Fruit fly (Drosophila melanogaster): Measurements from ENCODE around the gene Rac1.

The Rac1 gene

DNA sequence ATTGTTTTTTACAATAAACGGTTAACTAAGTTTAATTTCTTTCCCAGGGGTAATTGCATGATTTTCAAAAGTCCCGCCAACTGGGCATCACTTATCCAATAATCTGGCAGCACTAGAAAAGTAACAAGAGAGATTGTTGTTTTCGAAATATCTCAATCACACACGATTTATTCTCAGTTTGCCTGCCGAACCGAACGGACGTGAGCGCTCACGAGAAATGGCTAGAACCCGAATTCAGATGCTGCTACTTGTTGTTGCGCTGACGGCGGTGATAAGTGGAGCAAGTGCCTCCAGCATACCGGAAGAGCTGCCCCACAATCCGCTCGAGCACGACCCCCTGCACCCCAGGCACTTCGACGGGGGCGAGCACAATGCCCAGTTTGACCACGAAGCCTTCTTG is 4.0 kb downstream of the Rac1 start, which contains the start of gene scf (continued):
- no peak for TF ChIP-seq ind (GFP tag; optimal IDR thresholded peaks at IDR 0.05)
- no peak for TF ChIP-seq PHDP (tag; optimal IDR thresholded peaks at IDR 0.05)
- TF ChIP-seq bbx (GFP tag; IDR thresholded peaks at IDR 0.05; ENCODE audit: partially characterized antibody) = no peak; the same call in 1 of the 2 replicates
- peak; percentile 40 for TF ChIP-seq sug (tag; optimal IDR thresholded peaks at IDR 0.05)
- TF ChIP-seq sens-2 (GFP tag; IDR thresholded peaks at IDR 0.05) = 0 out of 2 replicates have a peak, but pooled peaks have one; percentile 11
- TF ChIP-seq CG11456 (GFP tag; IDR thresholded peaks at IDR 0.05) = peak; percentile 49; the same call in 1 of the 3 replicates
- TF ChIP-seq hb (GFP tag; IDR thresholded peaks at IDR 0.05; ENCODE audit: partially characterized antibody) = no peak
- TF ChIP-seq oc (tag; optimal IDR thresholded peaks at IDR 0.05) = no peak
- 0 out of 3 replicates have a peak, but pooled peaks have one; percentile 27 for TF ChIP-seq CG6791 (GFP tag; IDR thresholded peaks at IDR 0.05; ENCODE audit: partially characterized antibody)
- peak; percentile 38 for TF ChIP-seq nom (GFP tag; optimal IDR thresholded peaks at IDR 0.05)
- TF ChIP-seq Hr39 (optimal IDR thresholded peaks at IDR 0.05) = no peak
- no peak for TF ChIP-seq CG6689 (GFP tag; IDR thresholded peaks at IDR 0.05)
- no peak for TF ChIP-seq Bdp1 (GFP tag; optimal IDR thresholded peaks at IDR 0.05)
- no peak for TF ChIP-seq cas (GFP tag; IDR thresholded peaks at IDR 0.05)
- TF ChIP-seq Dbx (GFP tag; IDR thresholded peaks at IDR 0.05) = no peak
- peak; percentile 40 for TF ChIP-seq BEAF-32 (GFP tag; optimal IDR thresholded peaks at IDR 0.05)
- no peak for TF ChIP-seq CG10274 (GFP tag; optimal IDR thresholded peaks at IDR 0.05)
- TF ChIP-seq Myb (GFP tag; optimal IDR thresholded peaks at IDR 0.05) = peak; percentile 20
- TF ChIP-seq C15 (GFP tag; IDR thresholded peaks at IDR 0.05) = no peak
- TF ChIP-seq nau (GFP tag; optimal IDR thresholded peaks at IDR 0.05) = no peak
- no peak for TF ChIP-seq BtbVII (GFP tag; optimal IDR thresholded peaks at IDR 0.05)
- no peak for TF ChIP-seq Nf-YB (GFP tag; optimal IDR thresholded peaks at IDR 0.05)
- no peak for TF ChIP-seq danr (GFP tag; IDR thresholded peaks at IDR 0.05)
- no peak; the same call in 2 of the 3 replicates for TF ChIP-seq gce (GFP tag; IDR thresholded peaks at IDR 0.05)
- TF ChIP-seq crp (GFP tag; optimal IDR thresholded peaks at IDR 0.05) = no peak
- TF ChIP-seq CG18619 (GFP tag; optimal IDR thresholded peaks at IDR 0.05) = no peak
- no peak for TF ChIP-seq CG11093 (GFP tag; IDR thresholded peaks at IDR 0.05)
- no peak for TF ChIP-seq CG5180 (GFP tag; optimal IDR thresholded peaks at IDR 0.05)
- no peak for TF ChIP-seq tup (GFP tag; optimal IDR thresholded peaks at IDR 0.05)
- TF ChIP-seq CG10462 (GFP tag; optimal IDR thresholded peaks at IDR 0.05) = no peak
- TF ChIP-seq abd-A (tag; optimal IDR thresholded peaks at IDR 0.05) = no peak
- peak; percentile 40 for TF ChIP-seq slbo (GFP tag; IDR thresholded peaks at IDR 0.05)
- no peak for TF ChIP-seq CG3838 (GFP tag; optimal IDR thresholded peaks at IDR 0.05)
- TF ChIP-seq sc (optimal IDR thresholded peaks at IDR 0.05) = no peak
- TF ChIP-seq sc (GFP tag; optimal IDR thresholded peaks at IDR 0.05) = no peak
- TF ChIP-seq Ptx1 (GFP tag; IDR thresholded peaks at IDR 0.05) = no peak
- TF ChIP-seq YL-1 (GFP tag; optimal IDR thresholded peaks at IDR 0.05) = peak; percentile 39
- TF ChIP-seq CG9609 (GFP tag; optimal IDR thresholded peaks at IDR 0.05) = no peak
- TF ChIP-seq gem (tag; optimal IDR thresholded peaks at IDR 0.05) = no peak
- TF ChIP-seq CG4707 (GFP tag; optimal IDR thresholded peaks at IDR 0.05) = no peak
- TF ChIP-seq CG2678 (tag; optimal IDR thresholded peaks at IDR 0.05) = no peak
- TF ChIP-seq grau (tag; optimal IDR thresholded peaks at IDR 0.05) = peak; percentile 28
- no peak for TF ChIP-seq CG17361 (GFP tag; IDR thresholded peaks at IDR 0.05)
- no peak for TF ChIP-seq HmgD (GFP tag; optimal IDR thresholded peaks at IDR 0.05)
- no peak for TF ChIP-seq dati (GFP tag; IDR thresholded peaks at IDR 0.05)
- no peak for TF ChIP-seq Ets97D (GFP tag; optimal IDR thresholded peaks at IDR 0.05)
- TF ChIP-seq CG11560 (tag; IDR thresholded peaks at IDR 0.05) = no peak
- peak; percentile 36 for TF ChIP-seq CG9932 (GFP tag; IDR thresholded peaks at IDR 0.05)
- TF ChIP-seq CG11723 (GFP tag; optimal IDR thresholded peaks at IDR 0.05) = no peak
- no peak for TF ChIP-seq CG1832 (GFP tag; optimal IDR thresholded peaks at IDR 0.05)
- TF ChIP-seq H15 (GFP tag; IDR thresholded peaks at IDR 0.05) = 0 out of 3 replicates have a peak, but pooled peaks have one; percentile 33
- TF ChIP-seq CG8944 (GFP tag; optimal IDR thresholded peaks at IDR 0.05) = no peak

Data from whole organism, embryonic.